Worm (Caenorhabditis elegans) whole organism, late embryonic: ENCODE results near the gene F54B3.2.

Experiments
- C08G9.2 ChIP-seq: sonication (generic microtip); optimal IDR thresholded peaks from 2 replicates; lab custom pipeline; 2016; ENCODE audit warnings: mild to moderate bottlenecking, missing genetic modification characterization, moderate library complexity, missing compliant biosample characterization
- C38D4.7 ChIP-seq: fragments of 200-800 bp; sonication (Bioruptor generic); optimal IDR thresholded peaks from 2 replicates; lab custom pipeline; 2018; ENCODE audit warnings: mild to moderate bottlenecking, missing genetic modification characterization, moderate library complexity, missing compliant biosample characterization
- F13H6.1 ChIP-seq: sonication (generic microtip); optimal IDR thresholded peaks from 2 replicates; lab custom pipeline; 2016; ENCODE audit warnings: missing genetic modification characterization, missing compliant biosample characterization
- K02D7.2 ChIP-seq: sonication (generic microtip); optimal IDR thresholded peaks from 2 replicates; lab custom pipeline; 2017; ENCODE audit warnings: mild to moderate bottlenecking, missing genetic modification characterization, missing compliant biosample characterization
- Y22D7AL.16 ChIP-seq: sonication (generic microtip); optimal IDR thresholded peaks from 2 replicates; lab custom pipeline; 2016; ENCODE audit warnings: missing genetic modification characterization, missing compliant biosample characterization
- ahr-1 ChIP-seq: sonication (generic microtip); optimal IDR thresholded peaks from 2 replicates; lab custom pipeline; 2016; ENCODE audit warnings: missing genetic modification characterization, missing compliant biosample characterization
- ama-1 ChIP-seq: fragments of 150-350 bp; optimal IDR thresholded peaks from 2 replicates; lab custom pipeline; 2014
- ceh-18 ChIP-seq: sonication (generic microtip); optimal IDR thresholded peaks from 2 replicates; lab custom pipeline; 2016; ENCODE audit warnings: missing genetic modification characterization, missing compliant biosample characterization
- ceh-19 ChIP-seq: fragments of 200-800 bp; sonication (Bioruptor generic); optimal IDR thresholded peaks from 2 replicates; lab custom pipeline; 2018; ENCODE audit warnings: mild to moderate bottlenecking, missing genetic modification characterization, missing compliant biosample characterization
- ceh-22 ChIP-seq: sonication (generic microtip); optimal IDR thresholded peaks from 2 replicates; lab custom pipeline; 2017; ENCODE audit warnings: missing biosample characterization, missing genetic modification characterization
- ceh-24 ChIP-seq: sonication (generic microtip); optimal IDR thresholded peaks from 2 replicates; lab custom pipeline; 2016; ENCODE audit warnings: mild to moderate bottlenecking, missing genetic modification characterization, missing compliant biosample characterization
- ceh-31 ChIP-seq: sonication (generic microtip); optimal IDR thresholded peaks from 2 replicates; lab custom pipeline; 2016; ENCODE audit warnings: missing genetic modification characterization, missing compliant biosample characterization
- ceh-34 ChIP-seq: sonication (generic microtip); optimal IDR thresholded peaks from 2 replicates; lab custom pipeline; 2016; ENCODE audit warnings: mild to moderate bottlenecking, missing genetic modification characterization, missing compliant biosample characterization
- ceh-45 ChIP-seq: fragments of 200-800 bp; sonication (Bioruptor generic); IDR thresholded peaks from 2 replicates; pipeline ENCODE4 v1.3.6; 2022; ENCODE audit warnings: missing genetic modification reagents, missing genetic modification characterization, missing compliant biosample characterization
- ceh-9 ChIP-seq: sonication (generic microtip); optimal IDR thresholded peaks from 2 replicates; lab custom pipeline; 2016; ENCODE audit warnings: mild to moderate bottlenecking, missing genetic modification characterization, inconsistent platforms, missing compliant biosample characterization
- dmd-4 ChIP-seq: sonication (generic microtip); optimal IDR thresholded peaks from 2 replicates; lab custom pipeline; 2016; ENCODE audit warnings: borderline replicate concordance, missing genetic modification characterization, missing compliant biosample characterization
- dve-1 ChIP-seq: sonication (generic microtip); optimal IDR thresholded peaks from 2 replicates; lab custom pipeline; 2017; ENCODE audit warnings: antibody characterized with exemption, mild to moderate bottlenecking, missing genetic modification characterization, missing compliant biosample characterization
- elt-2 ChIP-seq: sonication (generic microtip); optimal IDR thresholded peaks from 2 replicates; lab custom pipeline; 2016; ENCODE audit warnings: missing genetic modification reagents, missing genetic modification characterization, missing compliant biosample characterization
- eyg-1 ChIP-seq: sonication (generic microtip); optimal IDR thresholded peaks from 2 replicates; lab custom pipeline; 2016; ENCODE audit warnings: missing genotype, missing genetic modification characterization, missing compliant biosample characterization
- fkh-10 ChIP-seq: fragments of 150-350 bp; optimal IDR thresholded peaks from 2 replicates; lab custom pipeline; 2014; ENCODE audit warnings: missing biosample characterization, missing genetic modification reagents, missing genetic modification characterization
- fkh-6 ChIP-seq: sonication (generic microtip); optimal IDR thresholded peaks from 2 replicates; lab custom pipeline; 2016; ENCODE audit warnings: missing genetic modification characterization, missing compliant biosample characterization
- hlh-13 ChIP-seq: fragments of 200-800 bp; sonication (Bioruptor generic); optimal IDR thresholded peaks from 2 replicates; lab custom pipeline; 2018; ENCODE audit warnings: mild to moderate bottlenecking, missing genetic modification characterization, missing compliant biosample characterization
- hlh-6 ChIP-seq: sonication (generic microtip); optimal IDR thresholded peaks from 2 replicates; lab custom pipeline; 2016; ENCODE audit warnings: missing genotype, missing genetic modification characterization, missing compliant biosample characterization
- hlh-8 ChIP-seq: sonication (generic microtip); optimal IDR thresholded peaks from 2 replicates; lab custom pipeline; 2016; ENCODE audit warnings: missing genotype, missing genetic modification characterization, missing compliant biosample characterization
- lim-6 ChIP-seq: sonication (generic microtip); optimal IDR thresholded peaks from 2 replicates; lab custom pipeline; 2016; ENCODE audit warnings: missing genetic modification characterization, missing compliant biosample characterization
- lin-11 ChIP-seq: fragments of 200-800 bp; sonication (Bioruptor generic); optimal IDR thresholded peaks from 2 replicates; lab custom pipeline; 2018; ENCODE audit warnings: mild to moderate bottlenecking, missing genetic modification characterization, missing compliant biosample characterization
- mec-3 ChIP-seq: sonication (generic microtip); optimal IDR thresholded peaks from 2 replicates; lab custom pipeline; 2016; ENCODE audit warnings: borderline replicate concordance, missing genetic modification characterization, missing compliant biosample characterization
- nfya-1 ChIP-seq: sonication (generic microtip); optimal IDR thresholded peaks from 2 replicates; lab custom pipeline; 2017; ENCODE audit warnings: missing genetic modification characterization, mild to moderate bottlenecking, missing compliant biosample characterization, antibody characterized with exemption, moderate library complexity
- nhr-11 ChIP-seq: fragments of 150-350 bp; optimal IDR thresholded peaks from 2 replicates; lab custom pipeline; 2014; ENCODE audit warnings: missing biosample characterization, missing genetic modification characterization
- odd-2 ChIP-seq: sonication (generic microtip); optimal IDR thresholded peaks from 2 replicates; lab custom pipeline; 2017; ENCODE audit warnings: antibody characterized with exemption, mild to moderate bottlenecking, missing genetic modification characterization, missing compliant biosample characterization
- pag-3 ChIP-seq: sonication (generic microtip); optimal IDR thresholded peaks from 2 replicates; lab custom pipeline; 2016; ENCODE audit warnings: missing compliant biosample characterization, missing genetic modification characterization, borderline replicate concordance
- pax-1 ChIP-seq: fragments of 150-350 bp; optimal IDR thresholded peaks from 2 replicates; lab custom pipeline; 2014; ENCODE audit warnings: missing biosample characterization, missing genetic modification characterization
- pha-2 ChIP-seq: sonication (generic microtip); optimal IDR thresholded peaks from 2 replicates; lab custom pipeline; 2017; ENCODE audit warnings: mild to moderate bottlenecking, missing genetic modification characterization, missing compliant biosample characterization
- pros-1 ChIP-seq: fragments of 150-350 bp; optimal IDR thresholded peaks from 2 replicates; lab custom pipeline; 2014; ENCODE audit warnings: missing biosample characterization, missing genetic modification reagents, missing genetic modification characterization
- rnt-1 ChIP-seq: sonication (generic microtip); optimal IDR thresholded peaks from 2 replicates; lab custom pipeline; 2016; ENCODE audit warnings: missing genetic modification characterization, missing compliant biosample characterization
- sox-2 ChIP-seq: fragments of 200-800 bp; sonication (Bioruptor generic); IDR thresholded peaks from 2 replicates; pipeline ENCODE4 v1.3.6; 2022; ENCODE audit warnings: missing genetic modification reagents, missing genetic modification characterization, missing compliant biosample characterization
- tbx-2 ChIP-seq: sonication (generic microtip); optimal IDR thresholded peaks from 2 replicates; lab custom pipeline; 2016; ENCODE audit warnings: missing genetic modification characterization, missing compliant biosample characterization
- tbx-7 ChIP-seq: sonication (generic microtip); optimal IDR thresholded peaks from 2 replicates; lab custom pipeline; 2016; ENCODE audit warnings: missing genotype, missing genetic modification characterization, missing compliant biosample characterization
- unc-42 ChIP-seq: sonication (generic microtip); optimal IDR thresholded peaks from 2 replicates; lab custom pipeline; 2016; ENCODE audit warnings: missing genotype, missing genetic modification characterization, missing compliant biosample characterization
- zip-5 ChIP-seq: sonication (generic microtip); optimal IDR thresholded peaks from 2 replicates; lab custom pipeline; 2016; ENCODE audit warnings: missing genetic modification characterization, missing compliant biosample characterization
- ztf-16 ChIP-seq: sonication (generic microtip); optimal IDR thresholded peaks from 2 replicates; lab custom pipeline; 2017; ENCODE audit warnings: missing genetic modification characterization, missing compliant biosample characterization

The F54B3.2 gene

ce11 chrII:10231874-10232273, 38.1 kb downstream of the F54B3.2 start:
- TF ChIP-seq nhr-11 (tag; lab: Kevin White, UChicago) = no peak
- no peak for TF ChIP-seq ahr-1 (tag; lab: Kevin White, UChicago)
- TF ChIP-seq elt-2 (tag; lab: Kevin White, UChicago) = peak; percentile 60
- TF ChIP-seq pros-1 (tag; lab: Kevin White, UChicago) = no peak
- TF ChIP-seq rnt-1 (tag; lab: Kevin White, UChicago) = no peak
- TF ChIP-seq fkh-10 (GFP tag; lab: Kevin White, UChicago) = no peak
- TF ChIP-seq ceh-34 (tag; lab: Kevin White, UChicago) = no peak
- TF ChIP-seq ztf-16 (tag; lab: Kevin White, UChicago) = no peak
- no peak for TF ChIP-seq ceh-22 (tag; lab: Kevin White, UChicago)
- TF ChIP-seq ceh-18 (tag; lab: Kevin White, UChicago) = no peak
- TF ChIP-seq ceh-19 (GFP tag; lab: Kevin White, UChicago) = no peak
- no peak for TF ChIP-seq lin-11 (tag; lab: Kevin White, UChicago)
- TF ChIP-seq zip-5 (tag; lab: Kevin White, UChicago) = no peak
- TF ChIP-seq tbx-7 (tag; lab: Kevin White, UChicago) = no peak
- no peak for TF ChIP-seq ceh-24 (tag; lab: Kevin White, UChicago)
- peak; percentile 42 for TF ChIP-seq pax-1 (tag; lab: Kevin White, UChicago)

- no peak for TF ChIP-seq eyg-1
- no peak for TF ChIP-seq sox-2
- no peak for TF ChIP-seq lim-6 (tag; lab: Kevin White, UChicago)
- TF ChIP-seq ceh-9 = no peak
- TF ChIP-seq dmd-4 (tag; lab: Kevin White, UChicago) = no peak
- no peak for TF ChIP-seq ahr-1 (tag; lab: Kevin White, UChicago)
- TF ChIP-seq pag-3 (tag; lab: Kevin White, UChicago) = no peak
- TF ChIP-seq unc-42 (tag; lab: Kevin White, UChicago) = no peak
- TF ChIP-seq, all 69 proteins: peak for 0
Observed at ce11 chrII:10230972-10231371, 39.0 kb downstream of the F54B3.2 start, which contains the start of gene T01E8.8. T01E8.8 (plus strand) TSS chrII:10231272.

- no peak for TF ChIP-seq F13H6.1
- no peak for TF ChIP-seq tbx-2 (tag; lab: Kevin White, UChicago)
- TF ChIP-seq nfya-1 (tag; lab: Kevin White, UChicago) = no peak
- no peak for TF ChIP-seq hlh-8 (tag; lab: Kevin White, UChicago)
- no peak for TF ChIP-seq hlh-13
- no peak for TF ChIP-seq fkh-6 (tag; lab: Kevin White, UChicago)
- no peak for TF ChIP-seq ceh-45 (GFP tag; lab: Robert Waterston, UW)
- no peak for TF ChIP-seq dve-1
- TF ChIP-seq C38D4.7 = no peak
- TF ChIP-seq pag-3 (tag; lab: Kevin White, UChicago) = no peak
- TF ChIP-seq fkh-10 (GFP tag; lab: Kevin White, UChicago) = no peak
- TF ChIP-seq pha-2 (tag; lab: Kevin White, UChicago) = no peak
- TF ChIP-seq hlh-6 (tag; lab: Kevin White, UChicago) = no peak
- no peak for TF ChIP-seq C08G9.2 (tag; lab: Kevin White, UChicago)
Observed at ce11 chrII:10227030-10227429, 42.9 kb downstream of the F54B3.2 start, which contains the start of gene srh-135. srh-135 (minus strand) TSS chrII:10227130.

- no peak for TF ChIP-seq pha-2 (tag; lab: Kevin White, UChicago)
- TF ChIP-seq nhr-11 (tag; lab: Kevin White, UChicago) = no peak
- TF ChIP-seq ama-1 (lab: Kevin White, UChicago) = no peak
- no peak for TF ChIP-seq ceh-31 (tag; lab: Kevin White, UChicago)
- no peak for TF ChIP-seq mec-3 (tag; lab: Kevin White, UChicago)
- TF ChIP-seq odd-2 (tag; lab: Kevin White, UChicago) = no peak
- TF ChIP-seq Y22D7AL.16 (tag; lab: Kevin White, UChicago) = no peak
- TF ChIP-seq C38D4.7 = no peak
- no peak for TF ChIP-seq K02D7.2 (tag; lab: Kevin White, UChicago)
- no peak for TF ChIP-seq pag-3 (tag; lab: Kevin White, UChicago)
Observed at ce11 chrII:10222577-10222976, 47.4 kb downstream of the F54B3.2 start, which contains the start of gene plc-3. plc-3 (plus strand) TSS chrII:10222877.
